Worm (Caenorhabditis elegans) whole organism, L4 larva: ENCODE measurements around the gene str-73.
A peak's percentile ranks its signal among the peaks of the same experiment; 100 is the strongest.

ENCODE experiments used
- F37D6.2 ChIP-seq: sonication (generic microtip); optimal IDR thresholded peaks from 2 replicates; lab custom pipeline; 2016; ENCODE audit warnings: mild to moderate bottlenecking, missing genetic modification characterization, missing compliant biosample characterization
- R02D3.7 ChIP-seq: fragments of 150-350 bp; sonication (generic microtip); optimal IDR thresholded peaks from 3 replicates; lab custom pipeline; 2014; ENCODE audit warnings: missing biosample characterization, missing genetic modification characterization
- Y75B8A.6 ChIP-seq: fragments of 200-800 bp; sonication (Bioruptor generic); IDR thresholded peaks from 2 replicates; pipeline ENCODE4 v1.3.6; 2022; ENCODE audit warnings: missing genetic modification reagents, missing genetic modification characterization, missing compliant biosample characterization
- aha-1 ChIP-seq: fragments of 150-350 bp; peaks from one replicate; lab custom pipeline; 2014; ENCODE audit warnings: missing biosample characterization, missing genetic modification characterization
- arid-1 ChIP-seq: fragments of 200-800 bp; sonication (Bioruptor generic); conservative IDR thresholded peaks from 2 replicates; pipeline ENCODE4 v1.3.6; 2022; ENCODE audit warnings: missing genetic modification reagents, missing genetic modification characterization, missing compliant biosample characterization
- ceh-28 ChIP-seq: fragments of 150-350 bp; optimal IDR thresholded peaks from 2 replicates; lab custom pipeline; 2014; ENCODE audit warnings: missing biosample characterization, missing genetic modification reagents, missing genetic modification characterization
- ces-1 ChIP-seq: fragments of 150-350 bp; sonication (generic microtip); optimal IDR thresholded peaks from 4 replicates; lab custom pipeline; 2014; ENCODE audit warnings: missing biosample characterization, missing genetic modification reagents, missing genetic modification characterization
- cey-2 ChIP-seq: sonication (generic microtip); optimal IDR thresholded peaks from 3 replicates; lab custom pipeline; 2017; ENCODE audit warnings: missing genetic modification characterization, mild to moderate bottlenecking, missing compliant biosample characterization, antibody characterized with exemption, borderline replicate concordance; ENCODE audit not compliant: insufficient read depth
- daf-16 ChIP-seq, 3 experiments: sonication (generic microtip); optimal IDR thresholded peaks; 2 replicates each; lab custom pipeline; 2016 to 2017; ENCODE audit warnings: missing genetic modification characterization in 3 of 3, missing genetic modification reagents in 3 of 3, mild to moderate bottlenecking in 2 of 3, missing compliant biosample characterization in 2 of 3, missing biosample characterization in 1 of 3, moderate library complexity in 1 of 3
- dmd-9 ChIP-seq: fragments of 200-800 bp; sonication (Bioruptor generic); IDR thresholded peaks from 2 replicates; pipeline ENCODE4 v1.3.6; 2022; ENCODE audit warnings: missing genetic modification reagents, missing genetic modification characterization, missing compliant biosample characterization
- egl-27 ChIP-seq: sonication (generic microtip); optimal IDR thresholded peaks from 3 replicates; lab custom pipeline; 2017; ENCODE audit warnings: missing biosample characterization, missing genetic modification reagents, missing genetic modification characterization
- egl-43 ChIP-seq: fragments of 200-800 bp; sonication (Bioruptor generic); IDR thresholded peaks from 2 replicates; pipeline ENCODE4 v1.3.6; 2022; ENCODE audit warnings: missing genetic modification reagents, missing genetic modification characterization, missing compliant biosample characterization
- hlh-11 ChIP-seq: fragments of 200-800 bp; sonication (Bioruptor generic); optimal IDR thresholded peaks from 2 replicates; lab custom pipeline; 2018; ENCODE audit warnings: mild to moderate bottlenecking, missing genetic modification characterization, missing compliant biosample characterization
- hlh-30 ChIP-seq: sonication (generic microtip); optimal IDR thresholded peaks from 2 replicates; lab custom pipeline; 2017; ENCODE audit warnings: antibody characterized with exemption, mild to moderate bottlenecking, missing genetic modification characterization, missing compliant biosample characterization; ENCODE audit not compliant: insufficient read depth
- lin-1 ChIP-seq: fragments of 200-800 bp; sonication (Bioruptor generic); IDR thresholded peaks from 2 replicates; pipeline ENCODE4 v1.3.6; 2022; ENCODE audit warnings: missing genetic modification reagents, missing genetic modification characterization, missing compliant biosample characterization
- lin-29 ChIP-seq: fragments of 200-800 bp; sonication (Bioruptor generic); IDR thresholded peaks from 2 replicates; pipeline ENCODE4 v1.3.6; 2022; ENCODE audit warnings: missing genetic modification reagents, missing genetic modification characterization, missing compliant biosample characterization
- mdl-1 ChIP-seq, 2 experiments: fragments of 150-350 bp in 1 of 2; sonication (generic microtip) in 1 of 2; optimal IDR thresholded peaks; 2 replicates each; lab custom pipeline; 2014 to 2017; ENCODE audit warnings: missing biosample characterization in 2 of 2, missing genetic modification characterization in 2 of 2
- mep-1 ChIP-seq: fragments of 150-350 bp; sonication (generic microtip); optimal IDR thresholded peaks from 3 replicates; lab custom pipeline; 2014; ENCODE audit warnings: missing biosample characterization, missing genetic modification characterization
- mxl-3 ChIP-seq: fragments of 200-800 bp; sonication (Bioruptor generic); optimal IDR thresholded peaks from 2 replicates; lab custom pipeline; 2018; ENCODE audit warnings: mild to moderate bottlenecking, missing genetic modification characterization, missing compliant biosample characterization
- nhr-10 ChIP-seq: fragments of 150-350 bp; optimal IDR thresholded peaks from 2 replicates; lab custom pipeline; 2014; ENCODE audit warnings: missing biosample characterization, missing genetic modification characterization
- nhr-76 ChIP-seq: fragments of 150-350 bp; optimal IDR thresholded peaks from 2 replicates; lab custom pipeline; 2014; ENCODE audit warnings: missing biosample characterization, missing genetic modification characterization
- php-3 ChIP-seq: fragments of 200-800 bp; sonication (Bioruptor generic); IDR thresholded peaks from 2 replicates; pipeline ENCODE4 v1.3.6; 2022; ENCODE audit warnings: missing genetic modification reagents, missing genetic modification characterization, missing compliant biosample characterization
- rbr-2 ChIP-seq: sonication (generic microtip); optimal IDR thresholded peaks from 2 replicates; lab custom pipeline; 2016; ENCODE audit warnings: missing genotype, missing genetic modification characterization, missing compliant biosample characterization
- snpc-1.2 ChIP-seq: fragments of 200-800 bp; sonication (Bioruptor generic); IDR thresholded peaks from 2 replicates; pipeline ENCODE4 v1.3.6; 2022; ENCODE audit warnings: missing genetic modification reagents, missing genetic modification characterization, missing compliant biosample characterization
- unc-62 ChIP-seq, 3 experiments: fragments of 150-350 bp in 1 of 3; sonication (generic microtip); optimal IDR thresholded peaks in 2 of 3; peaks in 1 of 3; 1 replicate in 1 of 3; 2 replicates in 2 of 3; lab custom pipeline; 2014 to 2017; ENCODE audit warnings: missing biosample characterization in 3 of 3, missing genetic modification characterization in 3 of 3, missing genetic modification reagents in 3 of 3, missing genotype in 1 of 3

Gene str-73

ce11 chrV:16446191-16446590, 16.2 kb downstream of the str-73 start:
- no peak for TF ChIP-seq aha-1 (tag; lab: Kevin White, UChicago)
- no peak for TF ChIP-seq ces-1
- TF ChIP-seq ceh-28 (tag; lab: Kevin White, UChicago): no peak
- TF ChIP-seq mdl-1 (tag; optimal IDR thresholded peaks at IDR 0.05; lab: Kevin White, UChicago): no peak
- TF ChIP-seq arid-1: no peak
- no peak for TF ChIP-seq mxl-3 (GFP tag; lab: Kevin White, UChicago)

- no peak for TF ChIP-seq php-3 (GFP tag; lab: Robert Waterston, UW)
Observed at ce11 chrV:16447735-16448134, 17.7 kb downstream of the str-73 start, which contains the start of gene T08G3.13. Gene T08G3.13, plus strand, starts transcription at chrV:16448035.

- TF ChIP-seq rbr-2 (tag; lab: Kevin White, UChicago): no peak
- no peak for TF ChIP-seq lin-1 (GFP tag; lab: Robert Waterston, UW)
- no peak for TF ChIP-seq F37D6.2
Observed at ce11 chrV:16455065-16455464, 25.0 kb downstream of the str-73 start, which contains the start of gene str-14. Gene str-14, minus strand, starts transcription at chrV:16455165.

ce11 chrV:16458714-16459113, 28.7 kb downstream of the str-73 start, which contains the start of gene str-15:
Gene str-15, minus strand, starts transcription at chrV:16458814.
- TF ChIP-seq nhr-10 (tag; lab: Kevin White, UChicago): no peak
- no peak for TF ChIP-seq hlh-11
- no peak for TF ChIP-seq aha-1 (tag; lab: Kevin White, UChicago)
- no peak for TF ChIP-seq daf-16 (GFP tag; optimal IDR thresholded peaks at IDR 0.05; lab: Kevin White, UChicago)
- TF ChIP-seq daf-16 (tag; optimal IDR thresholded peaks at IDR 0.05; lab: Kevin White, UChicago): no peak
- TF ChIP-seq mep-1 (tag; lab: Kevin White, UChicago): no peak
- TF ChIP-seq Y75B8A.6 (GFP tag; lab: Robert Waterston, UW): no peak
- no peak for TF ChIP-seq dmd-9 (GFP tag; lab: Robert Waterston, UW)
- no peak for TF ChIP-seq ces-1

ce11 chrV:16459377-16459776, 29.3 kb downstream of the str-73 start:
- TF ChIP-seq unc-62 (GFP tag; optimal IDR thresholded peaks at IDR 0.05 in 1 of 2; lab: Kevin White, UChicago) (peak in 1 of 2 experiments; percentile 91), unc-62 (tag; optimal IDR thresholded peaks at IDR 0.05; lab: Kevin White, UChicago) (no peak), aha-1 (tag; lab: Kevin White, UChicago) (peak; percentile 83), cey-2 (tag; lab: Kevin White, UChicago) (no peak), lin-29 (GFP tag; lab: Robert Waterston, UW) (no peak)

- TF ChIP-seq mep-1 (tag; lab: Kevin White, UChicago): no peak
- no peak for TF ChIP-seq daf-16 (GFP tag; optimal IDR thresholded peaks at IDR 0.05; lab: Kevin White, UChicago)
- TF ChIP-seq daf-16 (tag; optimal IDR thresholded peaks at IDR 0.05; lab: Kevin White, UChicago): no peak
- no peak for TF ChIP-seq egl-43
- no peak for TF ChIP-seq nhr-76
- no peak for TF ChIP-seq R02D3.7 (tag; lab: Kevin White, UChicago)
- no peak for TF ChIP-seq unc-62 (GFP tag; optimal IDR thresholded peaks at IDR 0.05 in 1 of 2; lab: Kevin White, UChicago)
- TF ChIP-seq unc-62 (tag; optimal IDR thresholded peaks at IDR 0.05; lab: Kevin White, UChicago): no peak
- TF ChIP-seq snpc-1.2 (GFP tag; lab: Robert Waterston, UW): no peak
- no peak for TF ChIP-seq egl-27 (tag; lab: Kevin White, UChicago)
Observed at ce11 chrV:16460866-16461265, 30.8 kb downstream of the str-73 start, which contains the start of gene srh-142. Gene srh-142, minus strand, starts transcription at chrV:16460966.

- TF ChIP-seq hlh-30 (tag; lab: Kevin White, UChicago): no peak
- TF ChIP-seq unc-62 (GFP tag; optimal IDR thresholded peaks at IDR 0.05 in 1 of 2; lab: Kevin White, UChicago): peak in 1 of 2 experiments; percentile 28
- TF ChIP-seq unc-62 (tag; optimal IDR thresholded peaks at IDR 0.05; lab: Kevin White, UChicago): no peak
Observed at ce11 chrV:16467840-16468239, 37.8 kb downstream of the str-73 start, which contains the start of gene sru-44. Gene sru-44, minus strand, starts transcription at chrV:16467940.
